Fruit fly (Drosophila melanogaster): ENCODE measurements around the gene CG43394.
A peak's percentile ranks its signal among the peaks of the same experiment; 100 is the strongest.

Gene CG43394

DNA sequence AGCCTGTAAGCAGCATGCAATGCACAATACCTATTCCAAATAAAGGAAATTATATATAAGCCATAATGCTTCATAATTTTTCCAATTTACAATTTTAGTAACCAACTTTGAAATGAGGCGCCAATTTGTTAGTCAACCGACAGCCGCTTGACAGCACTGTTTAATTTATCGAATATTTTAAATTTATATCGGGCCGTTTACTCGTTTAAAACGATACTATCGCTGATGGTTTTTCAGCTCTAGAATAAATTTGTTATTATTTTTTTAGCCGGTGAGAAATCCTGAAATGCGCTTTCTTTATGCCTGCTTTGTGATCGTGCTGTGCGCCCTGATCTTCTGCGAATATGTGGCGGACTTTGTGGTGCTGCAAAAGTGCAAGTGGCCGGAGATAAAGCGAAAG lies 53.2 kb downstream of the CG43394 start, which contains the start of gene PGAP5 (continued):
- TF ChIP-seq Vsx2 (GFP tag; optimal IDR thresholded peaks at IDR 0.05; ENCODE audit: partially characterized antibody) (no peak), lola (GFP tag; optimal IDR thresholded peaks at IDR 0.05) (no peak)

DNA sequence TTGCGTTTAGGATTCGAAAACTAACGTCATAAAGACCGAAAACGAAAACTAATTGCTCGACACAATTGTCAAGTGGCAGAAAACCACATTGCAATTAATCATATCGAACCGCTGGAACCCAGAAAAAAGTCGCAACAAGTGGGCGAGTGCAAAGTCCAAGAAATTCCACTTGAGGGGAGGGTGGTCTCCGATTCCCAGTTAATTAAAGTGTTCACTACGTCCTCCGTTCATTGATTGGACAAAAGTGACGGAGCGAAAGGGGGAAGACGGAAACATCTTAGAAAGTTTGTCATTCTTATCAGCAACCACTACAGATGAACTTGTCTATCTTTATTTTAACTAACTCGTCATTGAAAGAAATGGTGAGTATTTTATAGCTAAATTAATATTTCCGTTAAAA lies 57.0 kb downstream of the CG43394 start:
- TF ChIP-seq Dif (GFP tag; optimal IDR thresholded peaks at IDR 0.05; ENCODE audit: partially characterized antibody) (no peak), Hr83 (GFP tag; optimal IDR thresholded peaks at IDR 0.05; ENCODE audit: poor library complexity, severe bottlenecking) (no peak), Rel (GFP tag; optimal IDR thresholded peaks at IDR 0.05) (no peak), Rel (tag; optimal IDR thresholded peaks at IDR 0.05) (no peak), ey (GFP tag; optimal IDR thresholded peaks at IDR 0.05) (no peak), Hnf4 (GFP tag; optimal IDR thresholded peaks at IDR 0.05) (peak; percentile 10)

DNA sequence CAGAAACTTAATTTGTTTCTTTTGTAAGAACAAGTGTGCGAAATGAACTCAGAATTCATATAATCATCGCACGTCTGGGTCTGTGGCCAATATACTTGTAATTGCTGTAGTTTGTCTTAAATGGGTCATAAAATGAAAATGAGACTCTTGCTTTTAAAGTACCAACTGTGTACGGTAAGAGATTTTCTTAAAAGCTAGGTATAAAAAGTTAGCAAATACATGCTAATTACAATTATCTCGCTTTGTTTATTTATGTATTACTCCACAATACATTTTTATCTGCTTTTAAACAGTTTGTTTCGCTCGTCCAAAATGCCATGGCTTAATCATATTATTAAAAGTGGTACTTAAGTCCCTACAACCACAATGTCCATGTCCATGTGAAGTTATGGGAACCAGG lies 58.2 kb downstream of the CG43394 start:
- TF ChIP-seq woc (GFP tag; optimal IDR thresholded peaks at IDR 0.05) (no peak), Hr78 (GFP tag; optimal IDR thresholded peaks at IDR 0.05) (no peak), Rel (GFP tag; optimal IDR thresholded peaks at IDR 0.05) (no peak), Rel (tag; optimal IDR thresholded peaks at IDR 0.05) (no peak), psq (GFP tag; optimal IDR thresholded peaks at IDR 0.05) (no peak), HLH106 (tag; optimal IDR thresholded peaks at IDR 0.05) (no peak), sage (GFP tag; optimal IDR thresholded peaks at IDR 0.05) (no peak), dl (GFP tag; optimal IDR thresholded peaks at IDR 0.05; ENCODE audit: insufficient read depth in 1 of 2, partially characterized antibody in 2 of 2) (no peak)

DNA sequence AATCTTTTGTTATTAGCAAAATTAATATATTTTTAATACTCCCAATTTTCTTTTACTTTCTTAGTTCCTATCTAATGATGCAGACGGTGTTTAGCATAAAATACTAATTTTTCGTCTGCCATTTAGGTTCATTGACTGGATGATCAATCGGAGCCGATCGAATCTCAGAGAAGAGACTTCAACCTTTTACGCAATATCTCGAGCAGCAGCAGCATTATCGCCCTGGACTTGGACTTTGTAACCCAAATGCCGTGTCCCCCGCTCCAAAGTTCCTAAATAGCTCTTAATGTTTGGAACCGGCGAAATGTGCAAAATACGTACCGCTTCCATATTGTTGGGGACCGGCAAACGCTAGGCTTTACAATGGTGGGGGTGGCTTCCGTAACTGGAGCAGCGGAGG lies 58.8 kb downstream of the CG43394 start:
- TF ChIP-seq Hr83 (GFP tag; optimal IDR thresholded peaks at IDR 0.05; ENCODE audit: poor library complexity, severe bottlenecking) (no peak), Dif (GFP tag; optimal IDR thresholded peaks at IDR 0.05; ENCODE audit: partially characterized antibody) (no peak), Hnf4 (GFP tag; optimal IDR thresholded peaks at IDR 0.05) (peak; percentile 60), dmrt93B (GFP tag; optimal IDR thresholded peaks at IDR 0.05) (no peak)

DNA sequence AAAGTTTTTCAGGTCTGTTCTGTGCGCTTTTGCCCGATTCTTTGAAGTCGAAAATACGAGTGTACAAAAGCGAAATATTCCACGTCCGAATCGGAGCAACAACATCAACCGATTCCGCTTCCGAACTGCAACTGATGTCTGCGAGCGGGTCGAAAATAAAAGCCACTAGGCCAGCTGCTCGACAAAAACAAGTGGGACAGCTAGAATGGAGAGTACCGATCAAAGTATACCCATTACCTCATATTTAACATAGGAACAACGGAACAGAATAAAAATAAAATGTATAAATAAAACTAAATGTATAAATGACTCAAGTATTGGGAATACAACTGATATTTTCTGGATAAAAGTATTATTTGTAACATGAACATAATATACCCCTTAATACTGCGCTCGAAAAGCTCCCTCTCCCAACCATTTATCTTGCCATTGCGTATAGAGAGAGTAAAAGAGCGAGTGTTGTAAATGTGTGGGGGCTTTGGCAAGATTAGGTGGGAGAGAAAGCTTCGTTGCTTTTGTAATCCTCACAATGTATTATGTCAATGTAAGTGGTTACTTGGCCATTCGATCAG lies 59.5 kb downstream of the CG43394 start, which contains the start of gene SLC5A11:
Gene SLC5A11, minus strand, starts transcription at position 137 of the 572 bp plus-strand sequence.
- peak; percentile 98 for TF ChIP-seq CG32264 (GFP tag; optimal IDR thresholded peaks at IDR 0.05)
- peak; percentile 8 to 60 for TF ChIP-seq dl (GFP tag; optimal IDR thresholded peaks at IDR 0.05; ENCODE audit: insufficient read depth in 1 of 2, partially characterized antibody in 2 of 2)
- TF ChIP-seq Sp1 (GFP tag; optimal IDR thresholded peaks at IDR 0.05) = peak; percentile 97
- TF ChIP-seq br (GFP tag; optimal IDR thresholded peaks at IDR 0.05) = peak; percentile 91
- peak; percentile 74 for TF ChIP-seq Jra (GFP tag; optimal IDR thresholded peaks at IDR 0.05)
- TF ChIP-seq Abd-B (GFP tag; optimal IDR thresholded peaks at IDR 0.05) = no peak
- TF ChIP-seq usp (GFP tag; optimal IDR thresholded peaks at IDR 0.05) = no peak
- no peak for TF ChIP-seq CrebA (GFP tag; optimal IDR thresholded peaks at IDR 0.05; ENCODE audit: borderline replicate concordance)
- TF ChIP-seq dmrt93B (GFP tag; optimal IDR thresholded peaks at IDR 0.05) = peak; percentile 92
- peak; percentile 90 for TF ChIP-seq rgr (GFP tag; optimal IDR thresholded peaks at IDR 0.05)
- no peak for TF ChIP-seq GATAd (GFP tag; optimal IDR thresholded peaks at IDR 0.05)
- no peak for TF ChIP-seq N (GFP tag; optimal IDR thresholded peaks at IDR 0.05)
- peak; percentile 99 for TF ChIP-seq brk (GFP tag; optimal IDR thresholded peaks at IDR 0.05)
- TF ChIP-seq woc (GFP tag; optimal IDR thresholded peaks at IDR 0.05) = peak; percentile 99
- no peak for TF ChIP-seq Myc (optimal IDR thresholded peaks at IDR 0.05)
- peak; percentile 99 for TF ChIP-seq Rel (GFP tag; optimal IDR thresholded peaks at IDR 0.05)
- TF ChIP-seq Rel (tag; optimal IDR thresholded peaks at IDR 0.05) = peak; percentile 91
- peak; percentile 99 for TF ChIP-seq psq (GFP tag; optimal IDR thresholded peaks at IDR 0.05)
- TF ChIP-seq jim (GFP tag; optimal IDR thresholded peaks at IDR 0.05) = no peak
- TF ChIP-seq sage (GFP tag; optimal IDR thresholded peaks at IDR 0.05) = peak; percentile 99
- peak; percentile 98 for TF ChIP-seq fru (GFP tag; optimal IDR thresholded peaks at IDR 0.05)
- peak; percentile 80 for TF ChIP-seq CG9705 (GFP tag; optimal IDR thresholded peaks at IDR 0.05)
- peak; percentile 94 for TF ChIP-seq sv (GFP tag; optimal IDR thresholded peaks at IDR 0.05)
- TF ChIP-seq dsf (GFP tag; optimal IDR thresholded peaks at IDR 0.05; ENCODE audit: borderline replicate concordance) = peak; percentile 63
- TF ChIP-seq foxo (GFP tag; optimal IDR thresholded peaks at IDR 0.05) = peak; percentile 97 to 100
- TF ChIP-seq ey (GFP tag; optimal IDR thresholded peaks at IDR 0.05) = peak; percentile 90
- TF ChIP-seq Hr83 (GFP tag; optimal IDR thresholded peaks at IDR 0.05; ENCODE audit: poor library complexity, severe bottlenecking) = peak; percentile 57
- no peak for TF ChIP-seq tai (GFP tag; optimal IDR thresholded peaks at IDR 0.05)
- peak; percentile 100 for TF ChIP-seq h (GFP tag; optimal IDR thresholded peaks at IDR 0.05)
- peak; percentile 66 for TF ChIP-seq Dif (GFP tag; optimal IDR thresholded peaks at IDR 0.05; ENCODE audit: partially characterized antibody)
- TF ChIP-seq OdsH (GFP tag; optimal IDR thresholded peaks at IDR 0.05) = peak; percentile 98
- peak; percentile 91 for TF ChIP-seq Hnf4 (GFP tag; optimal IDR thresholded peaks at IDR 0.05)
- peak; percentile 47 for TF ChIP-seq Mio (GFP tag; optimal IDR thresholded peaks at IDR 0.05)
- peak; percentile 96 for TF ChIP-seq HLH106 (tag; optimal IDR thresholded peaks at IDR 0.05)
- peak; percentile 89 for TF ChIP-seq pan (optimal IDR thresholded peaks at IDR 0.05)

Measured in whole organism, wandering third instar larva.